Worm (Caenorhabditis elegans) whole organism, L4/young adult: ENCODE measurements around the gene pfk-1.2.

Source experiments
- W03F9.2 ChIP-seq: fragments of 150-350 bp; optimal IDR thresholded peaks from 2 replicates; lab custom pipeline; 2014; ENCODE audit warnings: missing biosample characterization, missing genetic modification characterization
- dao-5 ChIP-seq: sonication (generic microtip); optimal IDR thresholded peaks from 2 replicates; lab custom pipeline; 2016; ENCODE audit warnings: missing genotype, missing genetic modification characterization, moderate library complexity, missing compliant biosample characterization
- him-1 ChIP-seq: sonication (generic microtip); optimal IDR thresholded peaks from 2 replicates; lab custom pipeline; 2016; ENCODE audit warnings: missing genotype, missing genetic modification reagents, missing genetic modification characterization, missing compliant biosample characterization

- TF ChIP-seq dao-5 (tag; lab: Kevin White, UChicago) (no peak), him-1 (tag; lab: Kevin White, UChicago) (no peak), W03F9.2 (tag; lab: Kevin White, UChicago) (no peak)
Measured at ce11 chrV:9570197-9570596, 38.6 kb downstream of the pfk-1.2 start, which contains the start of gene F25B3.5.
